Fruit fly (Drosophila melanogaster): ENCODE measurements around the gene CG5984.
A peak's percentile ranks its signal among the peaks of the same experiment; 100 is the strongest.

Gene CG5984

DNA sequence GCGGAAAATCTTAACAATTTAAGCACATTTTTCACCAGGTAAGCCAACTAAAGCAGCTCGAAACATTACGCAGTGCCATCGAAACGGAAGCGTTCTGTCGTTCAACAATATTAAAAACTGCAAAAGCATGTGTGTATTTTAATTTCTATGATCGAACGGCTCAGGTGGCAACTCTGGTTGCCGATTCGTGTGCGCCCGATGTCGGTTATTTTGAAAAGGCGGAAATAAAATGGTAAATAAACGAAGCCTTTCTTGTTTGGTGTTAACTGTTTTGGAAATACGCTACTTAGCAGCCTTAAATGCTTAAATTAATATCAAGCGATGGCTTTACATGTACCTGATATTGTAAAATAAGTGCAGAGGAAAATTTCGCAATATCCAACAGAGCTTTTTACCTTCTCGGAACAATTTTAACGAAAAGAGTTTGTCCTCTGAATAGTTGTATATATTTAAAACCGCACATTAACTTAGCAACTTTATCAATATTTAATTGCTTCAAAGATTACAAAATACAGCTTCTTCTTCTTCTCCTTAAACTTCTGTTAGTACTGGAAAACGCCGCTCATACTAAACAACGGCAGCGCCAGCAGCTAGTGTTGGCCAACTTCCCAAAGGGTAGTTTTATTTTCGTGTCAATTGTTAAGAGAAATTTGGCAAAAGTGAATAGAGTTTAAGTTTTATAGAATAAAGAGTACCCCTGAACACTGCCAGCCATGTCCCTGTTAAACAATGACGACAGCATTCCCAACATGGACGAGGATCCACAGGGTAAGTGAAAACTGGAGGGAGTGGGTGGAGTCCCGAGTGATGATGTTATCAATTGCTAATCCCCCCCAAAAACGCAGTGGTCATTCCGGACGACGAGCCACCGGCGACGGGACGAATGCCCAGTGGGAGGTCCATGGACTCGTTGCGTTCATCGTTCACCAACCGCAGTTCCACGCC, 25.6 kb upstream of the CG5984 start, which contains the start of gene CG5934 (continued):
- no peak for TF ChIP-seq CG42726 (GFP tag; IDR thresholded peaks at IDR 0.05; ENCODE audit: partially characterized antibody)
- TF ChIP-seq danr (GFP tag; IDR thresholded peaks at IDR 0.05) = no peak
- TF ChIP-seq lov (optimal IDR thresholded peaks at IDR 0.05) = no peak
- no peak for TF ChIP-seq lov (GFP tag; IDR thresholded peaks at IDR 0.05)
- TF ChIP-seq mld (GFP tag; IDR thresholded peaks at IDR 0.05; ENCODE audit: partially characterized antibody) = no peak
- peak; percentile 62 for TF ChIP-seq CG12659 (GFP tag; optimal IDR thresholded peaks at IDR 0.05)
- no peak for TF ChIP-seq tup (GFP tag; optimal IDR thresholded peaks at IDR 0.05)
- no peak for TF ChIP-seq Doc2 (GFP tag; IDR thresholded peaks at IDR 0.05)
- no peak for TF ChIP-seq ATbp (GFP tag; optimal IDR thresholded peaks at IDR 0.05)
- TF ChIP-seq en (GFP tag; optimal IDR thresholded peaks at IDR 0.05) = no peak
- peak; percentile 49 for TF ChIP-seq trem (tag; optimal IDR thresholded peaks at IDR 0.05)
- TF ChIP-seq Nf-YC (tag; optimal IDR thresholded peaks at IDR 0.05) = peak; percentile 5
- TF ChIP-seq CG2875 (GFP tag; optimal IDR thresholded peaks at IDR 0.05) = no peak
- TF ChIP-seq lab (GFP tag; optimal IDR thresholded peaks at IDR 0.05) = peak; percentile 45
- no peak for TF ChIP-seq CG17568 (GFP tag; optimal IDR thresholded peaks at IDR 0.05)
- peak; percentile 62 for TF ChIP-seq CG3847 (GFP tag; IDR thresholded peaks at IDR 0.05)
- 0 out of 3 replicates have a peak, but pooled peaks have one; percentile 40 for TF ChIP-seq Dbx (GFP tag; IDR thresholded peaks at IDR 0.05)
- no peak for TF ChIP-seq CG33557 (GFP tag; optimal IDR thresholded peaks at IDR 0.05)
- TF ChIP-seq CG2199 (GFP tag; IDR thresholded peaks at IDR 0.05) = no peak
- no peak for TF ChIP-seq Trl (optimal IDR thresholded peaks at IDR 0.05)
- peak; percentile 61 for TF ChIP-seq Trl (GFP tag; optimal IDR thresholded peaks at IDR 0.05)
- TF ChIP-seq Dip3 (GFP tag; optimal IDR thresholded peaks at IDR 0.05) = peak; percentile 50
- TF ChIP-seq MBD-R2 (GFP tag; IDR thresholded peaks at IDR 0.05) = peak; percentile 67
- TF ChIP-seq toy (GFP tag; IDR thresholded peaks at IDR 0.05) = no peak
- no peak; the same call in 1 of the 2 replicates for TF ChIP-seq CG14441 (GFP tag; IDR thresholded peaks at IDR 0.05)
- no peak for TF ChIP-seq br (optimal IDR thresholded peaks at IDR 0.05)
- peak; percentile 2 for TF ChIP-seq Chrac-16 (GFP tag; optimal IDR thresholded peaks at IDR 0.05)
- peak; percentile 17 for TF ChIP-seq Meics (GFP tag; optimal IDR thresholded peaks at IDR 0.05)
- TF ChIP-seq bowl (GFP tag; IDR thresholded peaks at IDR 0.05) = no peak
- no peak for TF ChIP-seq D19A (tag; optimal IDR thresholded peaks at IDR 0.05)
- TF ChIP-seq CG4424 (GFP tag; optimal IDR thresholded peaks at IDR 0.05) = no peak
- no peak for TF ChIP-seq CG17328 (GFP tag; IDR thresholded peaks at IDR 0.05)
- TF ChIP-seq hth (optimal IDR thresholded peaks at IDR 0.05) = no peak
- no peak for TF ChIP-seq eve (GFP tag; optimal IDR thresholded peaks at IDR 0.05)
- no peak for TF ChIP-seq dati (GFP tag; IDR thresholded peaks at IDR 0.05)
- TF ChIP-seq chn (GFP tag; optimal IDR thresholded peaks at IDR 0.05) = no peak
- no peak for TF ChIP-seq CG7271 (tag; optimal IDR thresholded peaks at IDR 0.05)
- TF ChIP-seq cg (GFP tag; optimal IDR thresholded peaks at IDR 0.05) = peak; percentile 11
- TF ChIP-seq CG7556 (GFP tag; optimal IDR thresholded peaks at IDR 0.05) = no peak
- TF ChIP-seq Scr (GFP tag; IDR thresholded peaks at IDR 0.05; ENCODE audit: partially characterized antibody) = no peak
- TF ChIP-seq shn (GFP tag; optimal IDR thresholded peaks at IDR 0.05) = peak; percentile 39
- peak; percentile 34 for TF ChIP-seq Sox100B (GFP tag; optimal IDR thresholded peaks at IDR 0.05)
- no peak for TF ChIP-seq vvl (GFP tag; IDR thresholded peaks at IDR 0.05)
- TF ChIP-seq fu2 (GFP tag; optimal IDR thresholded peaks at IDR 0.05) = peak; percentile 27
- no peak for TF ChIP-seq knrl (GFP tag; IDR thresholded peaks at IDR 0.05; ENCODE audit: partially characterized antibody)
- no peak for TF ChIP-seq Ada2b (GFP tag; IDR thresholded peaks at IDR 0.05)
- peak; percentile 32; the same call in 1 of the 2 replicates for TF ChIP-seq Ptx1 (GFP tag; IDR thresholded peaks at IDR 0.05)
- TF ChIP-seq mam (GFP tag; optimal IDR thresholded peaks at IDR 0.05) = peak; percentile 68
- peak; percentile 25 for TF ChIP-seq gfzf (GFP tag; optimal IDR thresholded peaks at IDR 0.05)
- TF ChIP-seq vfl (GFP tag; optimal IDR thresholded peaks at IDR 0.05) = peak; percentile 27
